Worm (Caenorhabditis elegans): ENCODE measurements around the gene lias-1.

The lias-1 gene

DNA sequence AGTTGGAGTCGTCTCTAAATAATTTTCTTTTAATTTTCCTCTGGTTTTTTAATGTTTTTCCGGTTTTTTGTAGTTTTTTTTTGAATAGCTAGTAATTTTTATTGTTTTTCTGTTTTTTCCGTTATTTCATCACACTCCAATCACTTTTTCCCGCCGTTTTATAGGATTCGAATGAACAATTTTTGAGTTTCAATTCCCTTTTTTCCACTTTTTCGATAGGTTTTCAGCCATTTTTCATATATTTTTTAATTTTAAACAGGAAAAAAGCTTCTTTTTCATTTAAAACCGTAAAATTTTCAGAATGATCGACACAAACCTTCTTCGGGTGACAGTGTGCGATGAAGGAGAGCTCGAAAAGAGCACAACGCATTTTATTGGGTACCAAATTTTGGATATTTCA is 43.5 kb downstream of the lias-1 start, which contains the start of gene pph-6:
Gene pph-6 (plus strand): TSS at position 301 of the 400 bp plus-strand sequence.
- no peak for TF ChIP-seq nhr-11 (tag; optimal IDR thresholded peaks at IDR 0.05)
- no peak for TF ChIP-seq unc-39 (tag; optimal IDR thresholded peaks at IDR 0.05)
- no peak for TF ChIP-seq gmeb-1 (tag; optimal IDR thresholded peaks at IDR 0.05)
- TF ChIP-seq F13H6.1 (tag; optimal IDR thresholded peaks at IDR 0.05), result no peak
- TF ChIP-seq aly-2 (tag; optimal IDR thresholded peaks at IDR 0.05), result no peak
- TF ChIP-seq mbf-1 (tag; optimal IDR thresholded peaks at IDR 0.05), result no peak
- no peak for TF ChIP-seq snpc-4 (tag; optimal IDR thresholded peaks at IDR 0.05)
- no peak for TF ChIP-seq lsy-2 (tag; optimal IDR thresholded peaks at IDR 0.05)
- no peak for TF ChIP-seq ceh-16 (tag; optimal IDR thresholded peaks at IDR 0.05)
- no peak for TF ChIP-seq nhr-129 (tag; optimal IDR thresholded peaks at IDR 0.05)
- TF ChIP-seq blmp-1 (tag; optimal IDR thresholded peaks at IDR 0.05; ENCODE audit: insufficient read depth), result no peak
- no peak for TF ChIP-seq lin-13 (GFP tag; optimal IDR thresholded peaks at IDR 0.05)
- TF ChIP-seq skn-1 (tag; optimal IDR thresholded peaks at IDR 0.05), result no peak
- TF ChIP-seq zag-1 (tag; optimal IDR thresholded peaks at IDR 0.05), result no peak
- TF ChIP-seq lin-39 (tag; optimal IDR thresholded peaks at IDR 0.05), result no peak
- TF ChIP-seq C34F6.9 (tag; optimal IDR thresholded peaks at IDR 0.05), result no peak
- no peak for TF ChIP-seq crh-2 (tag; optimal IDR thresholded peaks at IDR 0.05)
- TF ChIP-seq sem-4 (tag; optimal IDR thresholded peaks at IDR 0.05), result no peak

DNA sequence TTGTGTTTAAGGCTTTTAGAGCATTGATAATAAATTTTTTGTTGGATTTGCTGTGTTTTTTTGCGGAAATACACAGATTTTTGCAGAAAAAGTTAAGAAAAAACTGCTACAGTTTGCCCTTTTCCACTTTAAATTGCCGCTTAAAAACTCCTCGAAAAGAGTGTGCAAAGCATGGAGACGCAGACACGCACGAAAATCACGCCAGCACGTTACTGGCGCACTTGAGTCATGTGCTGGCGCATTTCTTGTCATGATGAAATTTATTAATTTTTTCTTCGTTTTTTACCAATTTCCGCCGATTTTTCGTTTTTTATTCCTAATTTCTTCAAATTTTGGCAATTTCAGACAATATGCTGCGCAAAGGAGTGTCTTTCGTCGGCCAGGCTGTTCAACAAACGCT is 44.8 kb downstream of the lias-1 start, which contains the start of gene C34C12.8:
Gene C34C12.8 (plus strand): TSS at position 346 of the 400 bp plus-strand sequence.
- TF ChIP-seq Y55F3AM.14 (GFP tag; optimal IDR thresholded peaks at IDR 0.05), result peak; percentile 80
- TF ChIP-seq alr-1 (tag; optimal IDR thresholded peaks at IDR 0.05), result no peak
- peak; percentile 79 for TF ChIP-seq ceh-16 (tag; optimal IDR thresholded peaks at IDR 0.05)
- TF ChIP-seq snpc-4 (tag; optimal IDR thresholded peaks at IDR 0.05), result peak; percentile 71
- TF ChIP-seq lin-13 (GFP tag; optimal IDR thresholded peaks at IDR 0.05), result peak; percentile 94
- peak; percentile 96 for TF ChIP-seq mab-5 (tag; optimal IDR thresholded peaks at IDR 0.05)
- peak; percentile 93 for TF ChIP-seq lin-11 (tag; optimal IDR thresholded peaks at IDR 0.05)
- TF ChIP-seq blmp-1 (tag; optimal IDR thresholded peaks at IDR 0.05; ENCODE audit: insufficient read depth), result peak; percentile 74
- TF ChIP-seq mbf-1 (tag; optimal IDR thresholded peaks at IDR 0.05), result no peak
- peak; percentile 97 for TF ChIP-seq unc-55 (GFP tag; optimal IDR thresholded peaks at IDR 0.05)
- TF ChIP-seq nhr-23 (tag; optimal IDR thresholded peaks at IDR 0.05), result no peak
- no peak for TF ChIP-seq nhr-12 (tag; optimal IDR thresholded peaks at IDR 0.05)
- TF ChIP-seq nhr-129 (tag; optimal IDR thresholded peaks at IDR 0.05), result peak; percentile 91
- peak; percentile 71 for TF ChIP-seq ceh-82 (tag; optimal IDR thresholded peaks at IDR 0.05)
- peak; percentile 97 for TF ChIP-seq C34F6.9 (tag; optimal IDR thresholded peaks at IDR 0.05)
- TF ChIP-seq R02D3.7 (tag; optimal IDR thresholded peaks at IDR 0.05), result peak; percentile 77
- TF ChIP-seq F13H6.1 (tag; optimal IDR thresholded peaks at IDR 0.05), result peak; percentile 93
- peak; percentile 81 for TF ChIP-seq zag-1 (tag; optimal IDR thresholded peaks at IDR 0.05)
- no peak for TF ChIP-seq elt-3 (tag; optimal IDR thresholded peaks at IDR 0.05)
- TF ChIP-seq mdl-1 (tag; optimal IDR thresholded peaks at IDR 0.05), result peak in 1 of 2 experiments; percentile 73
- peak; percentile 65 for TF ChIP-seq ZK546.5 (tag; optimal IDR thresholded peaks at IDR 0.05)
- TF ChIP-seq skn-1 (tag; optimal IDR thresholded peaks at IDR 0.05), result no peak
- TF ChIP-seq unc-39 (tag; optimal IDR thresholded peaks at IDR 0.05), result no peak
- TF ChIP-seq unc-62 (GFP tag; optimal IDR thresholded peaks at IDR 0.05), result peak; percentile 58
- no peak for TF ChIP-seq nhr-11 (tag; optimal IDR thresholded peaks at IDR 0.05)
- TF ChIP-seq sma-9 (GFP tag; optimal IDR thresholded peaks at IDR 0.05), result peak; percentile 97
- TF ChIP-seq sma-9 (tag; optimal IDR thresholded peaks at IDR 0.05), result no peak
- TF ChIP-seq ztf-1 (GFP tag; conservative IDR thresholded peaks at IDR 0.05), result 0 out of 2 replicates have a peak, but pooled peaks have one; percentile 42
- TF ChIP-seq elt-1 (tag; optimal IDR thresholded peaks at IDR 0.05), result peak; percentile 41
- peak; percentile 96 for TF ChIP-seq crh-2 (tag; optimal IDR thresholded peaks at IDR 0.05)
- peak; percentile 85 for TF ChIP-seq nhr-10 (tag; optimal IDR thresholded peaks at IDR 0.05)
- peak; percentile 95 for TF ChIP-seq sma-3 (GFP tag; optimal IDR thresholded peaks at IDR 0.05)
- no peak for TF ChIP-seq lin-39 (tag; optimal IDR thresholded peaks at IDR 0.05)
- peak; percentile 70 for TF ChIP-seq fos-1 (tag; optimal IDR thresholded peaks at IDR 0.05)
- TF ChIP-seq nhr-237 (tag; optimal IDR thresholded peaks at IDR 0.05), result peak; percentile 69
- TF ChIP-seq peb-1 (tag; optimal IDR thresholded peaks at IDR 0.05), result no peak
- peak; percentile 93 for TF ChIP-seq egl-27 (tag; optimal IDR thresholded peaks at IDR 0.05)
- TF ChIP-seq lsy-2 (tag; optimal IDR thresholded peaks at IDR 0.05), result peak; percentile 97
- TF ChIP-seq ztf-4 (tag; optimal IDR thresholded peaks at IDR 0.05), result peak; percentile 94
- peak; percentile 48 for TF ChIP-seq aly-2 (tag; optimal IDR thresholded peaks at IDR 0.05)
- peak; percentile 98 for TF ChIP-seq gmeb-1 (tag; optimal IDR thresholded peaks at IDR 0.05)
- TF ChIP-seq ztf-11 (tag; optimal IDR thresholded peaks at IDR 0.05), result no peak
- TF ChIP-seq nhr-6 (tag; optimal IDR thresholded peaks at IDR 0.05), result peak; percentile 86
- peak; percentile 97 for TF ChIP-seq nhr-25 (tag; optimal IDR thresholded peaks at IDR 0.05)
- TF ChIP-seq dmd-4 (tag; optimal IDR thresholded peaks at IDR 0.05), result peak; percentile 35
- TF ChIP-seq ama-1 (optimal IDR thresholded peaks at IDR 0.05), result peak; percentile 79
- TF ChIP-seq sem-4 (tag; optimal IDR thresholded peaks at IDR 0.05), result peak; percentile 94
- TF ChIP-seq nhr-21 (tag; optimal IDR thresholded peaks at IDR 0.05), result peak; percentile 96
- TF ChIP-seq nhr-77 (tag; optimal IDR thresholded peaks at IDR 0.05), result peak; percentile 85
